Worm (Caenorhabditis elegans) whole organism, young adult: ENCODE measurements around the gene clec-144.

Source experiments
- B0035.1 ChIP-seq: sonication (generic microtip); optimal IDR thresholded peaks from 2 replicates; lab custom pipeline; 2016; ENCODE audit warnings: missing genetic modification characterization, mild to moderate bottlenecking, missing compliant biosample characterization, missing genotype, missing genetic modification reagents
- C06A6.2 ChIP-seq: fragments of 200-800 bp; sonication (Bioruptor generic); conservative IDR thresholded peaks from 2 replicates; pipeline ENCODE4 v1.3.6; 2022; ENCODE audit warnings: missing genetic modification characterization, missing compliant biosample characterization
- F37B4.10 ChIP-seq: fragments of 200-800 bp; sonication (Bioruptor generic); IDR thresholded peaks from 2 replicates; pipeline ENCODE4 v1.3.6; 2022; ENCODE audit warnings: missing genetic modification characterization, missing compliant biosample characterization
- F39B2.1 ChIP-seq: fragments of 200-800 bp; sonication (Bioruptor generic); IDR thresholded peaks from 2 replicates; pipeline ENCODE4 v1.3.6; 2022; ENCODE audit warnings: missing genetic modification reagents, missing genetic modification characterization, missing compliant biosample characterization
- T07F8.4 ChIP-seq: sonication (generic microtip); optimal IDR thresholded peaks from 2 replicates; lab custom pipeline; 2016; ENCODE audit warnings: mild to moderate bottlenecking, missing genetic modification characterization, moderate library complexity, missing compliant biosample characterization
- T26A5.8 ChIP-seq: sonication (generic microtip); optimal IDR thresholded peaks from 2 replicates; lab custom pipeline; 2016; ENCODE audit warnings: missing genetic modification characterization, missing compliant biosample characterization
- Y56A3A.18 ChIP-seq: fragments of 200-800 bp; sonication (Bioruptor generic); IDR thresholded peaks from 2 replicates; pipeline ENCODE4 v1.3.6; 2022; ENCODE audit warnings: missing genetic modification reagents, missing genetic modification characterization, missing compliant biosample characterization
- Y67H2A.10 ChIP-seq: fragments of 200-800 bp; sonication (Bioruptor generic); conservative IDR thresholded peaks from 2 replicates; pipeline ENCODE4 v1.3.6; 2022; ENCODE audit warnings: missing genetic modification reagents, missing genetic modification characterization, missing compliant biosample characterization
- Y79H2A.3 ChIP-seq: fragments of 200-800 bp; sonication (Bioruptor generic); conservative IDR thresholded peaks from 2 replicates; pipeline ENCODE4 v1.3.6; 2022; ENCODE audit warnings: missing genetic modification reagents, missing genetic modification characterization, missing compliant biosample characterization
- akir-1 ChIP-seq: fragments of 200-800 bp; sonication (Bioruptor generic); optimal IDR thresholded peaks from 2 replicates; lab custom pipeline; 2018; ENCODE audit warnings: mild to moderate bottlenecking, missing genetic modification characterization, moderate library complexity, missing compliant biosample characterization
- attf-5 ChIP-seq: fragments of 200-800 bp; sonication (Bioruptor generic); optimal IDR thresholded peaks from 2 replicates; lab custom pipeline; 2018; ENCODE audit warnings: mild to moderate bottlenecking, missing genetic modification characterization, missing compliant biosample characterization
- bed-1 ChIP-seq: fragments of 200-800 bp; sonication (Bioruptor generic); IDR thresholded peaks from 2 replicates; pipeline ENCODE4 v1.3.6; 2022; ENCODE audit warnings: missing genetic modification reagents, missing genetic modification characterization, missing compliant biosample characterization
- ceh-100 ChIP-seq: fragments of 200-800 bp; sonication (Bioruptor generic); IDR thresholded peaks from 2 replicates; pipeline ENCODE4 v1.3.6; 2022; ENCODE audit warnings: missing genetic modification reagents, missing genetic modification characterization, missing compliant biosample characterization
- ceh-27 ChIP-seq: fragments of 200-800 bp; sonication (Bioruptor generic); optimal IDR thresholded peaks from 2 replicates; lab custom pipeline; 2018; ENCODE audit warnings: mild to moderate bottlenecking, missing genetic modification characterization, moderate library complexity, missing compliant biosample characterization
- ceh-79 ChIP-seq: sonication (generic microtip); optimal IDR thresholded peaks from 2 replicates; lab custom pipeline; 2017; ENCODE audit warnings: mild to moderate bottlenecking, missing genetic modification characterization, missing compliant biosample characterization
- die-1 ChIP-seq: sonication (generic microtip); optimal IDR thresholded peaks from 2 replicates; lab custom pipeline; 2016; ENCODE audit warnings: missing genotype, mild to moderate bottlenecking, missing genetic modification characterization, missing compliant biosample characterization
- dpl-1 ChIP-seq: fragments of 150-350 bp; optimal IDR thresholded peaks from 2 replicates; lab custom pipeline; 2014; ENCODE audit warnings: missing biosample characterization, missing genetic modification reagents, missing genetic modification characterization
- egl-18 ChIP-seq: fragments of 200-800 bp; sonication (Bioruptor generic); IDR thresholded peaks from 2 replicates; pipeline ENCODE4 v1.3.6; 2022; ENCODE audit warnings: missing genetic modification reagents, missing genetic modification characterization, missing compliant biosample characterization
- egl-44 ChIP-seq: fragments of 200-800 bp; sonication (Bioruptor generic); IDR thresholded peaks from 2 replicates; pipeline ENCODE4 v1.3.6; 2022; ENCODE audit warnings: missing genetic modification reagents, missing genetic modification characterization, missing compliant biosample characterization
- gei-17 ChIP-seq: fragments of 200-800 bp; sonication (Bioruptor generic); optimal IDR thresholded peaks from 2 replicates; lab custom pipeline; 2018; ENCODE audit warnings: mild to moderate bottlenecking, missing genetic modification characterization, missing compliant biosample characterization
- him-1 ChIP-seq: sonication (generic microtip); optimal IDR thresholded peaks from 2 replicates; lab custom pipeline; 2016; ENCODE audit warnings: missing genotype, missing genetic modification reagents, missing genetic modification characterization, missing compliant biosample characterization
- hlh-12 ChIP-seq: sonication (generic microtip); optimal IDR thresholded peaks from 2 replicates; lab custom pipeline; 2016; ENCODE audit warnings: missing genetic modification characterization, missing compliant biosample characterization
- hrde-1 ChIP-seq: sonication (generic microtip); optimal IDR thresholded peaks from 2 replicates; lab custom pipeline; 2016; ENCODE audit warnings: missing genetic modification characterization, mild to moderate bottlenecking, missing compliant biosample characterization, moderate library complexity, missing genotype, missing genetic modification reagents, borderline replicate concordance
- hsf-1 ChIP-seq: fragments of 200-800 bp; sonication (Bioruptor generic); IDR thresholded peaks from 2 replicates; pipeline ENCODE4 v1.3.6; 2022; ENCODE audit warnings: missing genetic modification reagents, missing genetic modification characterization, missing compliant biosample characterization
- lin-26 ChIP-seq: fragments of 200-800 bp; sonication (Bioruptor generic); IDR thresholded peaks from 2 replicates; pipeline ENCODE4 v1.3.6; 2022; ENCODE audit warnings: missing genetic modification reagents, missing genetic modification characterization, missing compliant biosample characterization
- lin-40 ChIP-seq: sonication (generic microtip); optimal IDR thresholded peaks from 2 replicates; lab custom pipeline; 2016; ENCODE audit warnings: missing genetic modification characterization, mild to moderate bottlenecking, missing compliant biosample characterization, missing genotype, missing genetic modification reagents
- lsl-1 ChIP-seq: fragments of 200-800 bp; sonication (Bioruptor generic); optimal IDR thresholded peaks from 2 replicates; lab custom pipeline; 2018; ENCODE audit warnings: mild to moderate bottlenecking, missing genetic modification characterization, moderate library complexity, missing compliant biosample characterization
- mcd-1 ChIP-seq: fragments of 200-800 bp; sonication (Bioruptor generic); IDR thresholded peaks from 2 replicates; pipeline ENCODE4 v1.3.6; 2022; ENCODE audit warnings: missing genetic modification reagents, missing genetic modification characterization, missing compliant biosample characterization
- mes-4 ChIP-seq: sonication (generic microtip); optimal IDR thresholded peaks from 2 replicates; lab custom pipeline; 2016; ENCODE audit warnings: missing genotype, missing genetic modification characterization, missing compliant biosample characterization
- nfya-1 ChIP-seq: sonication (generic microtip); optimal IDR thresholded peaks from 2 replicates; lab custom pipeline; 2017; ENCODE audit warnings: antibody characterized with exemption, missing compliant biosample characterization, missing genetic modification characterization, borderline replicate concordance; ENCODE audit not compliant: insufficient read depth
- nfya-2 ChIP-seq: fragments of 200-800 bp; sonication (Bioruptor generic); IDR thresholded peaks from 2 replicates; pipeline ENCODE4 v1.3.6; 2022; ENCODE audit warnings: missing genetic modification reagents, missing genetic modification characterization, missing compliant biosample characterization
- nhr-120 ChIP-seq: fragments of 200-800 bp; sonication (Bioruptor generic); IDR thresholded peaks from 2 replicates; pipeline ENCODE4 v1.3.6; 2022; ENCODE audit warnings: missing genetic modification characterization, missing compliant biosample characterization
- nhr-27 ChIP-seq: fragments of 200-800 bp; sonication (Bioruptor generic); optimal IDR thresholded peaks from 2 replicates; lab custom pipeline; 2018; ENCODE audit warnings: mild to moderate bottlenecking, missing genetic modification characterization, moderate library complexity, missing compliant biosample characterization
- pbrm-1 ChIP-seq: fragments of 200-800 bp; sonication (Bioruptor generic); IDR thresholded peaks from 2 replicates; pipeline ENCODE4 v1.3.6; 2022; ENCODE audit warnings: missing genetic modification reagents, missing genetic modification characterization, missing compliant biosample characterization
- repo-1 ChIP-seq: sonication (generic microtip); optimal IDR thresholded peaks from 2 replicates; lab custom pipeline; 2017; ENCODE audit warnings: mild to moderate bottlenecking, missing genetic modification characterization, missing compliant biosample characterization
- sdz-38 ChIP-seq: sonication (generic microtip); optimal IDR thresholded peaks from 2 replicates; lab custom pipeline; 2016; ENCODE audit warnings: missing genotype, missing genetic modification characterization, missing compliant biosample characterization
- snpc-1.3 ChIP-seq: sonication (generic microtip); optimal IDR thresholded peaks from 2 replicates; lab custom pipeline; 2017; ENCODE audit warnings: missing genetic modification characterization, mild to moderate bottlenecking, missing compliant biosample characterization, antibody characterized with exemption, moderate library complexity, missing genotype, missing genetic modification reagents; ENCODE audit not compliant: insufficient read depth
- tbx-9 ChIP-seq: sonication (generic microtip); optimal IDR thresholded peaks from 2 replicates; lab custom pipeline; 2016; ENCODE audit warnings: borderline replicate concordance, missing genetic modification characterization, inconsistent platforms, missing compliant biosample characterization
- zfh-2 ChIP-seq: fragments of 200-800 bp; sonication (Bioruptor generic); conservative IDR thresholded peaks from 2 replicates; pipeline ENCODE4 v1.3.6; 2022; ENCODE audit warnings: missing genetic modification reagents, missing genetic modification characterization, missing compliant biosample characterization
- zim-3 ChIP-seq: sonication (generic microtip); optimal IDR thresholded peaks from 2 replicates; lab custom pipeline; 2017; ENCODE audit warnings: mild to moderate bottlenecking, missing genetic modification characterization, moderate library complexity, missing compliant biosample characterization
- ztf-22 ChIP-seq: fragments of 200-800 bp; sonication (Bioruptor generic); optimal IDR thresholded peaks from 2 replicates; lab custom pipeline; 2018; ENCODE audit warnings: mild to moderate bottlenecking, missing genetic modification characterization, moderate library complexity, missing compliant biosample characterization
- ztf-28 ChIP-seq: fragments of 200-800 bp; sonication (Bioruptor generic); IDR thresholded peaks from 2 replicates; pipeline ENCODE4 v1.3.6; 2022; ENCODE audit warnings: missing genetic modification reagents, missing genetic modification characterization, missing compliant biosample characterization

clec-144 gene

ce11 chrII:11868893-11869292 is 36.5 kb upstream of the clec-144 start:
- TF ChIP-seq ztf-28 (GFP tag; lab: Robert Waterston, UW) (no peak), nfya-2 (GFP tag; lab: Robert Waterston, UW) (no peak), zfh-2 (GFP tag; lab: Robert Waterston, UW) (peak; percentile 37; the same call in 1 of the 2 replicates), ceh-27 (GFP tag; lab: Kevin White, UChicago) (no peak), nfya-1 (no peak), lin-26 (GFP tag; lab: Robert Waterston, UW) (peak; percentile 57; the same call in 1 of the 2 replicates), hlh-12 (tag; lab: Kevin White, UChicago) (no peak), bed-1 (GFP tag; lab: Robert Waterston, UW) (0 out of 2 replicates have a peak, but pooled peaks have one; percentile 41), ceh-100 (no peak), die-1 (tag; lab: Kevin White, UChicago) (no peak), hrde-1 (tag; lab: Kevin White, UChicago) (no peak), pbrm-1 (GFP tag; lab: Robert Waterston, UW) (no peak), dpl-1 (GFP tag; lab: Kevin White, UChicago) (no peak), snpc-1.3 (tag; lab: Kevin White, UChicago) (no peak), ceh-79 (tag; lab: Kevin White, UChicago) (no peak), F37B4.10 (0 out of 2 replicates have a peak, but pooled peaks have one; percentile 69)

- TF ChIP-seq T26A5.8 (tag; lab: Kevin White, UChicago) (no peak), ztf-22 (GFP tag; lab: Kevin White, UChicago) (no peak), hlh-12 (tag; lab: Kevin White, UChicago) (no peak), akir-1 (no peak), egl-44 (GFP tag; lab: Robert Waterston, UW) (no peak), nhr-120 (no peak), pbrm-1 (GFP tag; lab: Robert Waterston, UW) (no peak), hsf-1 (GFP tag; lab: Robert Waterston, UW) (no peak), lin-40 (tag; lab: Kevin White, UChicago) (no peak), T07F8.4 (no peak), F39B2.1 (GFP tag; lab: Robert Waterston, UW) (no peak), tbx-9 (tag; lab: Kevin White, UChicago) (no peak), attf-5 (GFP tag; lab: Kevin White, UChicago) (no peak), Y56A3A.18 (GFP tag; lab: Robert Waterston, UW) (no peak), repo-1 (no peak), Y79H2A.3 (GFP tag; lab: Robert Waterston, UW) (no peak)
Observed at ce11 chrII:11868234-11868633, 35.9 kb upstream of the clec-144 start, which contains the start of gene col-84. col-84 (plus strand) TSS chrII:11868534.

- no peak for TF ChIP-seq mcd-1
- no peak for TF ChIP-seq sdz-38
- TF ChIP-seq attf-5 (GFP tag; lab: Kevin White, UChicago) = no peak
- TF ChIP-seq gei-17 = no peak
- no peak for TF ChIP-seq him-1 (tag; lab: Kevin White, UChicago)
- no peak for TF ChIP-seq C06A6.2 (GFP tag; lab: Robert Waterston, UW)
- TF ChIP-seq Y67H2A.10 (GFP tag; lab: Robert Waterston, UW) = no peak
- TF ChIP-seq zim-3 (tag; lab: Kevin White, UChicago) = no peak
- TF ChIP-seq nhr-120 = no peak
- TF ChIP-seq nfya-2 (GFP tag; lab: Robert Waterston, UW) = no peak
- TF ChIP-seq lsl-1 = no peak
- no peak for TF ChIP-seq mes-4 (tag; lab: Kevin White, UChicago)
- no peak for TF ChIP-seq B0035.1 (tag; lab: Kevin White, UChicago)
- no peak for TF ChIP-seq hsf-1 (GFP tag; lab: Robert Waterston, UW)
- no peak for TF ChIP-seq nhr-27 (tag; lab: Kevin White, UChicago)
- TF ChIP-seq egl-18 (GFP tag; lab: Robert Waterston, UW) = no peak
- no peak for TF ChIP-seq hrde-1 (tag; lab: Kevin White, UChicago)
Observed at ce11 chrII:11865644-11866043, 33.3 kb upstream of the clec-144 start, which contains the start of gene K12D12.4. K12D12.4 (minus strand) TSS chrII:11865744.
